Worm (Caenorhabditis elegans) whole organism, midembryonic: ENCODE data around the gene natb-1.

Source experiments
- T22C8.4 ChIP-seq: fragments of 200-800 bp; sonication (Bioruptor generic); IDR thresholded peaks from 2 replicates; pipeline ENCODE4 v1.3.6; 2022; ENCODE audit warnings: missing genetic modification characterization, missing compliant biosample characterization
- cog-1 ChIP-seq: sonication (generic microtip); optimal IDR thresholded peaks from 2 replicates; lab custom pipeline; 2016; ENCODE audit warnings: missing genetic modification characterization, missing compliant biosample characterization
- flt-1 ChIP-seq: fragments of 200-800 bp; sonication (Bioruptor generic); IDR thresholded peaks from 2 replicates; pipeline ENCODE4 v1.3.6; 2022; ENCODE audit warnings: missing genetic modification characterization, missing compliant biosample characterization
- klf-2 ChIP-seq: fragments of 200-800 bp; sonication (Bioruptor generic); conservative IDR thresholded peaks from 2 replicates; pipeline ENCODE4 v1.3.6; 2022; ENCODE audit warnings: missing genetic modification reagents, missing genetic modification characterization, missing compliant biosample characterization
- med-1 ChIP-seq: sonication (generic microtip); optimal IDR thresholded peaks from 2 replicates; lab custom pipeline; 2017; ENCODE audit warnings: missing genetic modification characterization, mild to moderate bottlenecking, missing compliant biosample characterization, antibody characterized with exemption, missing genetic modification reagents; ENCODE audit not compliant: insufficient read depth
- ref-1 ChIP-seq: fragments of 200-800 bp; sonication (Bioruptor generic); conservative IDR thresholded peaks from 2 replicates; pipeline ENCODE4 v1.3.6; 2022; ENCODE audit warnings: missing genetic modification reagents, missing genetic modification characterization, missing compliant biosample characterization
- tab-1 ChIP-seq: fragments of 200-800 bp; sonication (Bioruptor generic); IDR thresholded peaks from 2 replicates; pipeline ENCODE4 v1.3.6; 2022; ENCODE audit warnings: missing genetic modification characterization, missing compliant biosample characterization
- ztf-23 ChIP-seq: fragments of 200-800 bp; sonication (Bioruptor generic); IDR thresholded peaks from 2 replicates; pipeline ENCODE4 v1.3.6; 2022; ENCODE audit warnings: missing genetic modification reagents, missing genetic modification characterization, missing compliant biosample characterization
- ztf-29 ChIP-seq: fragments of 200-800 bp; sonication (Bioruptor generic); IDR thresholded peaks from 2 replicates; pipeline ENCODE4 v1.3.6; 2022; ENCODE audit warnings: missing genetic modification reagents, missing genetic modification characterization, missing compliant biosample characterization

- no peak for TF ChIP-seq ztf-29 (GFP tag; lab: Robert Waterston, UW)
- TF ChIP-seq med-1 (GFP tag; lab: Kevin White, UChicago): no peak
- TF ChIP-seq T22C8.4 (GFP tag; lab: Robert Waterston, UW): no peak
- TF ChIP-seq flt-1: no peak
- TF ChIP-seq cog-1: no peak
- TF ChIP-seq klf-2 (GFP tag; lab: Robert Waterston, UW): no peak
- no peak for TF ChIP-seq tab-1
- no peak for TF ChIP-seq ref-1 (GFP tag; lab: Robert Waterston, UW)
- TF ChIP-seq ztf-23 (GFP tag; lab: Robert Waterston, UW): no peak
Measured at ce11 chrV:7995878-7996277, 12.6 kb upstream of the natb-1 start, which contains the start of gene Y97E10AR.2.
